Worm (Caenorhabditis elegans) whole organism, mixed stage, embryonic: ENCODE measurements around the gene Y67D8A.2.
A peak's percentile ranks its signal among the peaks of the same experiment; 100 is the strongest.

ENCODE experiments used
- ceh-43 ChIP-seq: fragments of 200-800 bp; sonication (Bioruptor generic); optimal IDR thresholded peaks from 2 replicates; lab custom pipeline; 2018; ENCODE audit warnings: mild to moderate bottlenecking, missing genetic modification characterization, moderate library complexity, missing compliant biosample characterization
- lin-13 ChIP-seq: fragments of 150-350 bp; optimal IDR thresholded peaks from 2 replicates; lab custom pipeline; 2014; ENCODE audit warnings: missing biosample characterization, missing genetic modification characterization
- lsy-2 ChIP-seq: fragments of 150-350 bp; optimal IDR thresholded peaks from 2 replicates; lab custom pipeline; 2014; ENCODE audit warnings: missing biosample characterization, missing genetic modification characterization
- mls-2 ChIP-seq: sonication (generic microtip); optimal IDR thresholded peaks from 2 replicates; lab custom pipeline; 2016; ENCODE audit warnings: mild to moderate bottlenecking, missing genetic modification characterization, moderate library complexity, missing compliant biosample characterization
- nhr-12 ChIP-seq: fragments of 150-350 bp; optimal IDR thresholded peaks from 2 replicates; lab custom pipeline; 2014; ENCODE audit warnings: missing biosample characterization, missing genetic modification characterization
- nhr-2 ChIP-seq: fragments of 150-350 bp; optimal IDR thresholded peaks from 2 replicates; lab custom pipeline; 2014; ENCODE audit warnings: missing biosample characterization, missing genetic modification characterization
- nhr-237 ChIP-seq: fragments of 150-350 bp; optimal IDR thresholded peaks from 2 replicates; lab custom pipeline; 2014; ENCODE audit warnings: missing biosample characterization, missing genetic modification characterization
- nhr-28 ChIP-seq: fragments of 150-350 bp; optimal IDR thresholded peaks from 2 replicates; lab custom pipeline; 2014; ENCODE audit warnings: missing biosample characterization, missing genetic modification characterization
- nhr-76 ChIP-seq: sonication (generic microtip); optimal IDR thresholded peaks from 2 replicates; lab custom pipeline; 2017; ENCODE audit warnings: missing biosample characterization, missing genetic modification characterization
- unc-62 ChIP-seq: fragments of 150-350 bp; optimal IDR thresholded peaks from 2 replicates; lab custom pipeline; 2014; ENCODE audit warnings: missing biosample characterization, missing genetic modification reagents, missing genetic modification characterization

DNA sequence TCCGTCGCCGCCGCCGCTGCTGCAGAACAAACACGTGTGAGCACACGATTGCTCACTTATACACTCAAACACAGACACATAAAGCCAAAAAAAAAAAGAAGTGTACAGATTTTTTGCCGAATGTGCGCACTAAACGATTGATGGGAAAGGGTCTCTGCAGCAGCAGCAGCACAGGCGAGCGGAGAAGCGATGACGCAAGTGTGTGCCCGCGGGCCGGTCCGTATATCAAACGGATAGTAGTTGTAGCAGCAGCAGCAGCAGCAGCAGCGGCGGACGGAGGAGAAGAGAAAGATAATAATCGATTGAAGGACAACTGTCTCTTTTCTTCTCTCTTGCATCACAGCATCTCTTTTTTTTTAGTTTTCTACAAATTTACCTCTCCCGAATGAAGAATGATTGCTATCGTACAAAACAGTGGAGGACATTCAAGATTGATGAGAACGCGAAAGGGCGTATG lies 11.2 kb downstream of the Y67D8A.2 start:
- TF ChIP-seq lin-13 (peak; percentile 26), unc-62 (GFP tag; lab: Kevin White, UChicago) (peak; percentile 43), lsy-2 (tag; lab: Kevin White, UChicago) (no peak), nhr-76 (tag; lab: Kevin White, UChicago) (no peak), nhr-28 (no peak), nhr-12 (no peak), nhr-237 (tag; lab: Kevin White, UChicago) (no peak), mls-2 (no peak), ceh-43 (no peak), nhr-2 (tag; lab: Kevin White, UChicago) (no peak)
